Worm (Caenorhabditis elegans): ENCODE results near the gene taf-6.1.

Gene taf-6.1

ce11 chrII:1100719-1101118, 27.1 kb upstream of the taf-6.1 start, which contains the start of gene pho-14:
TSS of gene pho-14 (minus strand) at chrII:1100819.
- TF ChIP-seq hmbx-1 (tag; optimal IDR thresholded peaks at IDR 0.05) (no peak), pes-1 (GFP tag; IDR thresholded peaks at IDR 0.05) (no peak), tbx-37 (GFP tag; conservative IDR thresholded peaks at IDR 0.05) (no peak), hmg-4 (GFP tag; optimal IDR thresholded peaks at IDR 0.05) (no peak)

- TF ChIP-seq B0310.2 (tag; optimal IDR thresholded peaks at IDR 0.05) (no peak), ceh-13 (GFP tag; optimal IDR thresholded peaks at IDR 0.05) (no peak)
These were observed 26.4 kb upstream of the taf-6.1 start for ce11 chrII:1101413-1101812.

ce11 chrII:1102209-1102608, 25.6 kb upstream of the taf-6.1 start:
- TF ChIP-seq hnd-1 (tag; optimal IDR thresholded peaks at IDR 0.05) = no peak
- no peak for TF ChIP-seq hmbx-1 (tag; optimal IDR thresholded peaks at IDR 0.05)
- no peak for TF ChIP-seq scrt-1 (GFP tag; IDR thresholded peaks at IDR 0.05)
- no peak for TF ChIP-seq pes-1 (GFP tag; IDR thresholded peaks at IDR 0.05)
- no peak for TF ChIP-seq ceh-13 (GFP tag; optimal IDR thresholded peaks at IDR 0.05)
- TF ChIP-seq sea-1 (GFP tag; conservative IDR thresholded peaks at IDR 0.05) = no peak
- no peak for TF ChIP-seq aly-1 (tag; optimal IDR thresholded peaks at IDR 0.05)
- no peak for TF ChIP-seq ama-1 (optimal IDR thresholded peaks at IDR 0.05)
- no peak for TF ChIP-seq tra-4 (tag; optimal IDR thresholded peaks at IDR 0.05)
- TF ChIP-seq F13C5.2 (tag; optimal IDR thresholded peaks at IDR 0.05) = no peak
- TF ChIP-seq tbx-37 (GFP tag; conservative IDR thresholded peaks at IDR 0.05) = no peak
- TF ChIP-seq ceh-36 (tag; optimal IDR thresholded peaks at IDR 0.05) = no peak
- no peak for TF ChIP-seq tbx-11 (GFP tag; IDR thresholded peaks at IDR 0.05)
- TF ChIP-seq flt-1 (GFP tag; IDR thresholded peaks at IDR 0.05) = no peak
- no peak for TF ChIP-seq B0310.2 (tag; optimal IDR thresholded peaks at IDR 0.05)
- no peak for TF ChIP-seq ets-7 (tag; optimal IDR thresholded peaks at IDR 0.05)
- TF ChIP-seq hmg-4 (GFP tag; optimal IDR thresholded peaks at IDR 0.05) = no peak

ce11 chrII:1103484-1104100, 24.2 kb upstream of the taf-6.1 start:
- no peak for TF ChIP-seq sea-1 (GFP tag; conservative IDR thresholded peaks at IDR 0.05)
- TF ChIP-seq flt-1 (GFP tag; IDR thresholded peaks at IDR 0.05) = no peak

- TF ChIP-seq tbx-11 (GFP tag; IDR thresholded peaks at IDR 0.05) (no peak), ceh-36 (tag; optimal IDR thresholded peaks at IDR 0.05) (no peak), sea-1 (GFP tag; conservative IDR thresholded peaks at IDR 0.05) (no peak), ama-1 (optimal IDR thresholded peaks at IDR 0.05) (no peak), hmbx-1 (tag; optimal IDR thresholded peaks at IDR 0.05) (no peak), hmg-4 (GFP tag; optimal IDR thresholded peaks at IDR 0.05) (no peak), hnd-1 (tag; optimal IDR thresholded peaks at IDR 0.05) (no peak), pes-1 (GFP tag; IDR thresholded peaks at IDR 0.05) (no peak), aly-1 (tag; optimal IDR thresholded peaks at IDR 0.05) (no peak), B0310.2 (tag; optimal IDR thresholded peaks at IDR 0.05) (no peak), flt-1 (GFP tag; IDR thresholded peaks at IDR 0.05) (no peak), scrt-1 (GFP tag; IDR thresholded peaks at IDR 0.05) (no peak), F13C5.2 (tag; optimal IDR thresholded peaks at IDR 0.05) (no peak), ceh-13 (GFP tag; optimal IDR thresholded peaks at IDR 0.05) (no peak), tra-4 (tag; optimal IDR thresholded peaks at IDR 0.05) (no peak), tbx-37 (GFP tag; conservative IDR thresholded peaks at IDR 0.05) (no peak), ets-7 (tag; optimal IDR thresholded peaks at IDR 0.05) (no peak)
These were observed 23.4 kb upstream of the taf-6.1 start, which contains the start of gene T13B5.9 for ce11 chrII:1104409-1104808. TSS of gene T13B5.9 (minus strand) at chrII:1104509.

ce11 chrII:1105291-1105690, 22.5 kb upstream of the taf-6.1 start:
- TF ChIP-seq sea-1 (GFP tag; conservative IDR thresholded peaks at IDR 0.05) = no peak
- no peak for TF ChIP-seq ceh-36 (tag; optimal IDR thresholded peaks at IDR 0.05)
- TF ChIP-seq tbx-11 (GFP tag; IDR thresholded peaks at IDR 0.05) = no peak
- TF ChIP-seq scrt-1 (GFP tag; IDR thresholded peaks at IDR 0.05) = no peak
- TF ChIP-seq tbx-37 (GFP tag; conservative IDR thresholded peaks at IDR 0.05) = no peak

ce11 chrII:1106914-1107597, 20.7 kb upstream of the taf-6.1 start, which contains the start of gene col-40:
TSS of gene col-40 (minus strand) at chrII:1106964.
- no peak for TF ChIP-seq ama-1 (optimal IDR thresholded peaks at IDR 0.05)
- no peak for TF ChIP-seq hnd-1 (tag; optimal IDR thresholded peaks at IDR 0.05)
- TF ChIP-seq flt-1 (GFP tag; IDR thresholded peaks at IDR 0.05) = no peak
- no peak for TF ChIP-seq ets-7 (tag; optimal IDR thresholded peaks at IDR 0.05)
- TF ChIP-seq hmg-4 (GFP tag; optimal IDR thresholded peaks at IDR 0.05) = no peak
- no peak for TF ChIP-seq ceh-36 (tag; optimal IDR thresholded peaks at IDR 0.05)
- TF ChIP-seq hmbx-1 (tag; optimal IDR thresholded peaks at IDR 0.05) = no peak
- TF ChIP-seq scrt-1 (GFP tag; IDR thresholded peaks at IDR 0.05) = no peak
- TF ChIP-seq pes-1 (GFP tag; IDR thresholded peaks at IDR 0.05) = no peak

ce11 chrII:1110901-1111300, 16.9 kb upstream of the taf-6.1 start, which contains the start of gene lips-11:
TSS of gene lips-11 (minus strand) at chrII:1111001.
- no peak for TF ChIP-seq ets-7 (tag; optimal IDR thresholded peaks at IDR 0.05)
- no peak for TF ChIP-seq pes-1 (GFP tag; IDR thresholded peaks at IDR 0.05)
- TF ChIP-seq hnd-1 (tag; optimal IDR thresholded peaks at IDR 0.05) = no peak
- no peak for TF ChIP-seq tra-4 (tag; optimal IDR thresholded peaks at IDR 0.05)
- no peak for TF ChIP-seq tbx-11 (GFP tag; IDR thresholded peaks at IDR 0.05)
- no peak for TF ChIP-seq hmg-4 (GFP tag; optimal IDR thresholded peaks at IDR 0.05)
- TF ChIP-seq aly-1 (tag; optimal IDR thresholded peaks at IDR 0.05) = no peak
- TF ChIP-seq ceh-13 (GFP tag; optimal IDR thresholded peaks at IDR 0.05) = no peak
- no peak for TF ChIP-seq scrt-1 (GFP tag; IDR thresholded peaks at IDR 0.05)
- no peak for TF ChIP-seq flt-1 (GFP tag; IDR thresholded peaks at IDR 0.05)
- no peak for TF ChIP-seq hmbx-1 (tag; optimal IDR thresholded peaks at IDR 0.05)
- TF ChIP-seq F13C5.2 (tag; optimal IDR thresholded peaks at IDR 0.05) = no peak
- TF ChIP-seq tbx-37 (GFP tag; conservative IDR thresholded peaks at IDR 0.05) = no peak
- no peak for TF ChIP-seq sea-1 (GFP tag; conservative IDR thresholded peaks at IDR 0.05)
- TF ChIP-seq B0310.2 (tag; optimal IDR thresholded peaks at IDR 0.05) = no peak
- no peak for TF ChIP-seq ama-1 (optimal IDR thresholded peaks at IDR 0.05)
- no peak for TF ChIP-seq ceh-36 (tag; optimal IDR thresholded peaks at IDR 0.05)

Measured in whole organism, early embryonic.